Fruit fly (Drosophila melanogaster): Measurements from ENCODE around the gene CecA1.

DNA sequence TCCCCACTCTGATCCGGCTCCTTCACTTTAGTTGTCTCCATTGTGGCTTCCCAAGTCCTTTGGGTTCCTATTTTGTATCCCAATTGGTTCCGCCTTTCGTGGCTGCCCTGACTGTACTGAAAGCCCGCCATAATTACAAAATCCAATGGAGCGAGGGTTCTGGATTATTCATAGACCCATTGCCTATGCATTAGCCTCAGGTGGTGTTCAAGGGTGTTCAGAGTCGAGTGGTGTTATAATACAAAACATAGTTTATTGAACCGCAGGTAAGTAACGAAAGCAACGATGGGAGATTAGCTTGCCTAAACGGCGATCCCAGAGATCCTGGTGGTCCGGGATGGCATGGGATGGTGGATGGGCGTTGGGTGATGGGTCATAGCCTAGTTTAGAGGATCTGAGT is 14.5 kb upstream of the CecA1 start, which contains the start of gene CG15531:
- TF ChIP-seq CrebA (GFP tag; optimal IDR thresholded peaks at IDR 0.05; ENCODE audit: borderline replicate concordance) (no peak), CG32264 (GFP tag; optimal IDR thresholded peaks at IDR 0.05) (no peak), CG9705 (GFP tag; optimal IDR thresholded peaks at IDR 0.05) (no peak), pan (optimal IDR thresholded peaks at IDR 0.05) (no peak), Sp1 (GFP tag; optimal IDR thresholded peaks at IDR 0.05) (no peak), foxo (GFP tag; optimal IDR thresholded peaks at IDR 0.05) (no peak), dmrt93B (GFP tag; optimal IDR thresholded peaks at IDR 0.05) (no peak), usp (GFP tag; optimal IDR thresholded peaks at IDR 0.05) (no peak), Dfd (GFP tag; optimal IDR thresholded peaks at IDR 0.05) (no peak)
